Worm (Caenorhabditis elegans) whole organism, late embryonic: ENCODE results near the gene rhy-1.

ENCODE experiments used
- C08G9.2 ChIP-seq: sonication (generic microtip); optimal IDR thresholded peaks from 2 replicates; lab custom pipeline; 2016; ENCODE audit warnings: mild to moderate bottlenecking, missing genetic modification characterization, moderate library complexity, missing compliant biosample characterization
- F13H6.1 ChIP-seq: sonication (generic microtip); optimal IDR thresholded peaks from 2 replicates; lab custom pipeline; 2016; ENCODE audit warnings: missing genetic modification characterization, missing compliant biosample characterization
- K02D7.2 ChIP-seq: sonication (generic microtip); optimal IDR thresholded peaks from 2 replicates; lab custom pipeline; 2017; ENCODE audit warnings: mild to moderate bottlenecking, missing genetic modification characterization, missing compliant biosample characterization
- K09A11.1 ChIP-seq: sonication (generic microtip); optimal IDR thresholded peaks from 2 replicates; lab custom pipeline; 2017; ENCODE audit warnings: antibody characterized with exemption, mild to moderate bottlenecking, missing genetic modification characterization, missing compliant biosample characterization; ENCODE audit not compliant: insufficient read depth
- T23F11.4 ChIP-seq: fragments of 200-800 bp; sonication (Bioruptor generic); optimal IDR thresholded peaks from 2 replicates; lab custom pipeline; 2018; ENCODE audit warnings: mild to moderate bottlenecking, missing genetic modification characterization, missing compliant biosample characterization
- Y22D7AL.16 ChIP-seq: sonication (generic microtip); optimal IDR thresholded peaks from 2 replicates; lab custom pipeline; 2016; ENCODE audit warnings: missing genetic modification characterization, missing compliant biosample characterization
- ceh-14 ChIP-seq: sonication (generic microtip); optimal IDR thresholded peaks from 2 replicates; lab custom pipeline; 2016; ENCODE audit warnings: missing genotype, missing genetic modification characterization, missing compliant biosample characterization
- ceh-19 ChIP-seq: fragments of 200-800 bp; sonication (Bioruptor generic); optimal IDR thresholded peaks from 2 replicates; lab custom pipeline; 2018; ENCODE audit warnings: mild to moderate bottlenecking, missing genetic modification characterization, missing compliant biosample characterization
- ceh-22 ChIP-seq: sonication (generic microtip); optimal IDR thresholded peaks from 2 replicates; lab custom pipeline; 2017; ENCODE audit warnings: missing biosample characterization, missing genetic modification characterization
- ceh-24 ChIP-seq: sonication (generic microtip); optimal IDR thresholded peaks from 2 replicates; lab custom pipeline; 2016; ENCODE audit warnings: mild to moderate bottlenecking, missing genetic modification characterization, missing compliant biosample characterization
- ceh-30 ChIP-seq: fragments of 150-350 bp; optimal IDR thresholded peaks from 2 replicates; lab custom pipeline; 2014; ENCODE audit warnings: missing biosample characterization, missing genetic modification characterization
- ceh-34 ChIP-seq: sonication (generic microtip); optimal IDR thresholded peaks from 2 replicates; lab custom pipeline; 2016; ENCODE audit warnings: mild to moderate bottlenecking, missing genetic modification characterization, missing compliant biosample characterization
- ceh-48 ChIP-seq: sonication (generic microtip); optimal IDR thresholded peaks from 2 replicates; lab custom pipeline; 2016; ENCODE audit warnings: missing genetic modification characterization, inconsistent platforms, missing compliant biosample characterization
- ceh-9 ChIP-seq: sonication (generic microtip); optimal IDR thresholded peaks from 2 replicates; lab custom pipeline; 2016; ENCODE audit warnings: mild to moderate bottlenecking, missing genetic modification characterization, inconsistent platforms, missing compliant biosample characterization
- che-1 ChIP-seq: sonication (generic microtip); optimal IDR thresholded peaks from 2 replicates; lab custom pipeline; 2016; ENCODE audit warnings: mild to moderate bottlenecking, missing genetic modification characterization, missing compliant biosample characterization
- dmd-4 ChIP-seq: sonication (generic microtip); optimal IDR thresholded peaks from 2 replicates; lab custom pipeline; 2016; ENCODE audit warnings: borderline replicate concordance, missing genetic modification characterization, missing compliant biosample characterization
- elt-2 ChIP-seq: sonication (generic microtip); optimal IDR thresholded peaks from 2 replicates; lab custom pipeline; 2016; ENCODE audit warnings: missing genetic modification reagents, missing genetic modification characterization, missing compliant biosample characterization
- ets-4 ChIP-seq: sonication (generic microtip); optimal IDR thresholded peaks from 2 replicates; lab custom pipeline; 2016; ENCODE audit warnings: missing genetic modification characterization, missing compliant biosample characterization
- fax-1 ChIP-seq: sonication (generic microtip); optimal IDR thresholded peaks from 2 replicates; lab custom pipeline; 2016; ENCODE audit warnings: missing genotype, missing genetic modification characterization, missing compliant biosample characterization
- fkh-10 ChIP-seq: fragments of 150-350 bp; optimal IDR thresholded peaks from 2 replicates; lab custom pipeline; 2014; ENCODE audit warnings: missing biosample characterization, missing genetic modification reagents, missing genetic modification characterization
- fkh-6 ChIP-seq: sonication (generic microtip); optimal IDR thresholded peaks from 2 replicates; lab custom pipeline; 2016; ENCODE audit warnings: missing genetic modification characterization, missing compliant biosample characterization
- hlh-6 ChIP-seq: sonication (generic microtip); optimal IDR thresholded peaks from 2 replicates; lab custom pipeline; 2016; ENCODE audit warnings: missing genotype, missing genetic modification characterization, missing compliant biosample characterization
- hlh-8 ChIP-seq: sonication (generic microtip); optimal IDR thresholded peaks from 2 replicates; lab custom pipeline; 2016; ENCODE audit warnings: missing genotype, missing genetic modification characterization, missing compliant biosample characterization
- lim-6 ChIP-seq: sonication (generic microtip); optimal IDR thresholded peaks from 2 replicates; lab custom pipeline; 2016; ENCODE audit warnings: missing genetic modification characterization, missing compliant biosample characterization
- lin-11 ChIP-seq: fragments of 200-800 bp; sonication (Bioruptor generic); optimal IDR thresholded peaks from 2 replicates; lab custom pipeline; 2018; ENCODE audit warnings: mild to moderate bottlenecking, missing genetic modification characterization, missing compliant biosample characterization
- madf-2 ChIP-seq: sonication (generic microtip); optimal IDR thresholded peaks from 2 replicates; lab custom pipeline; 2017; ENCODE audit warnings: missing genetic modification characterization, missing compliant biosample characterization
- nfya-1 ChIP-seq: sonication (generic microtip); optimal IDR thresholded peaks from 2 replicates; lab custom pipeline; 2017; ENCODE audit warnings: missing genetic modification characterization, mild to moderate bottlenecking, missing compliant biosample characterization, antibody characterized with exemption, moderate library complexity
- nhr-11 ChIP-seq: fragments of 150-350 bp; optimal IDR thresholded peaks from 2 replicates; lab custom pipeline; 2014; ENCODE audit warnings: missing biosample characterization, missing genetic modification characterization
- npax-4 ChIP-seq: sonication (generic microtip); optimal IDR thresholded peaks from 2 replicates; lab custom pipeline; 2016; ENCODE audit warnings: missing genetic modification characterization, missing compliant biosample characterization
- pha-2 ChIP-seq: sonication (generic microtip); optimal IDR thresholded peaks from 2 replicates; lab custom pipeline; 2017; ENCODE audit warnings: mild to moderate bottlenecking, missing genetic modification characterization, missing compliant biosample characterization
- pha-4 ChIP-seq: fragments of 150-350 bp; optimal IDR thresholded peaks from 2 replicates; lab custom pipeline; 2018; ENCODE audit warnings: missing biosample characterization, missing genetic modification reagents, missing genetic modification characterization
- pqm-1 ChIP-seq: sonication (generic microtip); optimal IDR thresholded peaks from 2 replicates; lab custom pipeline; 2016; ENCODE audit warnings: missing genetic modification characterization, missing compliant biosample characterization
- pros-1 ChIP-seq: fragments of 150-350 bp; optimal IDR thresholded peaks from 2 replicates; lab custom pipeline; 2014; ENCODE audit warnings: missing biosample characterization, missing genetic modification reagents, missing genetic modification characterization
- ref-2 ChIP-seq: sonication (generic microtip); optimal IDR thresholded peaks from 2 replicates; lab custom pipeline; 2016; ENCODE audit warnings: missing genetic modification characterization, missing compliant biosample characterization
- sdc-2 ChIP-seq: sonication (generic microtip); optimal IDR thresholded peaks from 2 replicates; lab custom pipeline; 2016; ENCODE audit warnings: missing genotype, missing genetic modification characterization, missing compliant biosample characterization
- sox-2 ChIP-seq: fragments of 200-800 bp; sonication (Bioruptor generic); IDR thresholded peaks from 2 replicates; pipeline ENCODE4 v1.3.6; 2022; ENCODE audit warnings: missing genetic modification reagents, missing genetic modification characterization, missing compliant biosample characterization
- sox-4 ChIP-seq: sonication (generic microtip); optimal IDR thresholded peaks from 2 replicates; lab custom pipeline; 2017; ENCODE audit warnings: mild to moderate bottlenecking, missing genetic modification characterization, inconsistent platforms, missing compliant biosample characterization
- ttx-3 ChIP-seq: sonication (generic microtip); optimal IDR thresholded peaks from 2 replicates; lab custom pipeline; 2016; ENCODE audit warnings: missing genetic modification reagents, missing genetic modification characterization, missing compliant biosample characterization
- unc-3 ChIP-seq, 2 experiments: fragments of 200-800 bp in 1 of 2; sonication (Bioruptor generic) in 1 of 2; sonication (generic microtip) in 1 of 2; conservative IDR thresholded peaks in 1 of 2; optimal IDR thresholded peaks in 1 of 2; 2 replicates each; pipeline versions ENCODE4 v1.3.6 to Lab custom; 2016 to 2022; ENCODE audit warnings: missing compliant biosample characterization in 2 of 2, missing genetic modification characterization in 2 of 2, missing genetic modification reagents in 1 of 2
- unc-42 ChIP-seq: sonication (generic microtip); optimal IDR thresholded peaks from 2 replicates; lab custom pipeline; 2016; ENCODE audit warnings: missing genotype, missing genetic modification characterization, missing compliant biosample characterization
- zip-5 ChIP-seq: sonication (generic microtip); optimal IDR thresholded peaks from 2 replicates; lab custom pipeline; 2016; ENCODE audit warnings: missing genetic modification characterization, missing compliant biosample characterization
- ztf-16 ChIP-seq: sonication (generic microtip); optimal IDR thresholded peaks from 2 replicates; lab custom pipeline; 2017; ENCODE audit warnings: missing genetic modification characterization, missing compliant biosample characterization

The rhy-1 gene

DNA sequence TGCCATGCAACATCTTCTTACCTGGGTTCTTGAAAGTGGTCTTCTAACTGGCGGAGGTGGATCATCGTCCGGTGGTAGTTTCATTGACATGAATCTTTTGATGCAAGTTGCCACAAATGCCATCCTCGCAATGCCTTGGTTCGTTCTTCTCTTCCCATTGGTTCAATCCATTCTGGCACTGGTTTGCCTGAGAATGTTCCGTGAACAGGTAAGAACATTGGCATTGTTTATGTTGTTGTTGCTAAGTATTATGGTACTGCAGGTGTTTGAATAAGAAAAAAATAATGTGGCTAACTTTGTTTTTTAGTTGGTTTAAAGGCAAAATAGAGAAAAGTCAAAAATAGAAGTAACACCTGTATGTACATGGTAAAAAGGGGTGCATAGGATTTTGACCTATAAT lies 17.4 kb upstream of the rhy-1 start:
- no peak for TF ChIP-seq zip-5 (tag; lab: Kevin White, UChicago)
- no peak for TF ChIP-seq pros-1 (tag; lab: Kevin White, UChicago)
- TF ChIP-seq T23F11.4, result no peak
- no peak for TF ChIP-seq K09A11.1 (tag; lab: Kevin White, UChicago)
- no peak for TF ChIP-seq ceh-14 (tag; lab: Kevin White, UChicago)
- TF ChIP-seq C08G9.2 (tag; lab: Kevin White, UChicago), result no peak
- no peak for TF ChIP-seq ceh-30 (tag; lab: Kevin White, UChicago)
- TF ChIP-seq ceh-24, result no peak
- TF ChIP-seq nfya-1, result no peak
- no peak for TF ChIP-seq fax-1 (tag; lab: Kevin White, UChicago)
- TF ChIP-seq ceh-9 (tag; lab: Kevin White, UChicago), result no peak
- no peak for TF ChIP-seq pha-2
- no peak for TF ChIP-seq ceh-22 (tag; lab: Kevin White, UChicago)
- TF ChIP-seq pha-4, result no peak
- TF ChIP-seq ttx-3 (tag; lab: Kevin White, UChicago), result no peak
- no peak for TF ChIP-seq sox-2 (GFP tag; lab: Robert Waterston, UW)
- TF ChIP-seq K02D7.2 (tag; lab: Kevin White, UChicago), result no peak
- no peak for TF ChIP-seq fkh-6 (tag; lab: Kevin White, UChicago)
- TF ChIP-seq elt-2 (tag; lab: Kevin White, UChicago), result no peak
- no peak for TF ChIP-seq che-1 (tag; lab: Kevin White, UChicago)

DNA sequence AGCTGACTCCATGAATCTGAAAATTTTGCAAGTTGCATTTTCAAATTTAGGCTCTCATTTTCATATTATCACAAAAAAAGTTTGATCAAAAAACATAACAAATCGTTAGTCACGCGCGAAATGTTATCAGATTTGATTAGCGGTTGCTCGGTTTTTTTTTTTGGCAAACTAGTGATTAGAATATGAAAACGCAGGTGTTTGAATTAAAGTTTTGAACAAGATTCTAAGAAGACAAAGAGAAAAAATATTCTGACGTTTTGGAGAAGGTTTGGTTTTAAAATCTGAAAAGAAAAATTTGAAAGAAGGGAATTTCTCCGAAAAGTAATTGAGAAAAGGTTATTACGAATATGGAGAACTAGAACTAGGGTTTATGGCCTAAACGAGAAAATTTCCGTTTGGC lies 16.8 kb upstream of the rhy-1 start:
- TF ChIP-seq hlh-6 (no peak), ttx-3 (tag; lab: Kevin White, UChicago) (no peak), lin-11 (tag; lab: Kevin White, UChicago) (no peak), sox-4 (tag; lab: Kevin White, UChicago) (no peak), sdc-2 (tag; lab: Kevin White, UChicago) (no peak), K02D7.2 (tag; lab: Kevin White, UChicago) (no peak), C08G9.2 (tag; lab: Kevin White, UChicago) (no peak), T23F11.4 (no peak), pqm-1 (tag; lab: Kevin White, UChicago) (no peak), che-1 (tag; lab: Kevin White, UChicago) (no peak), fkh-10 (no peak), unc-3 (GFP tag; conservative IDR thresholded peaks at IDR 0.05; lab: Robert Waterston, UW) (no peak), unc-3 (tag; optimal IDR thresholded peaks at IDR 0.05; lab: Kevin White, UChicago) (no peak), ceh-34 (no peak)

DNA sequence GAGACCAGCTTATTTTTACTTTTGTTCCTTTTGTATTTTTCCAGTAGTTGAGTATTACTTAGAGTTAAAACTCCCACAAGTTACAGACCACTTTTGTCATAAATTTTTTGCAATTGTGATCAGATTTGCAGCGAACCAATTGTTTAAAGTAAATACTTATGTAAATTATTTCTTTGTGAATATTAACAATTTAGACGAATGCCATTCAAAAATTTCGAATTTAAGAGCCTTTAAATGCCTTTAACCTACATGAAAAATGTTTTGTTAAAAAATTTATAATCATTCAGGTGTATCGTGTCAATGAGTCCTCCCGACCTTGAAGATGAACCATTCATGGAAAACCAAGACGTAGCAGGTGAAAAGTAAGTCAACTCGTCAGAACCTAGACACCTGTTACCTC lies 15.2 kb upstream of the rhy-1 start, which contains the start of gene W07A12.4:
Gene W07A12.4, plus strand, starts transcription at position 301 of the 400 bp plus-strand sequence.
- TF ChIP-seq unc-3 (GFP tag; conservative IDR thresholded peaks at IDR 0.05; lab: Robert Waterston, UW) (no peak), unc-3 (tag; optimal IDR thresholded peaks at IDR 0.05; lab: Kevin White, UChicago) (no peak), ceh-9 (tag; lab: Kevin White, UChicago) (no peak), ceh-19 (no peak), hlh-8 (no peak), F13H6.1 (tag; lab: Kevin White, UChicago) (no peak), unc-42 (tag; lab: Kevin White, UChicago) (no peak), Y22D7AL.16 (no peak), nfya-1 (no peak), K09A11.1 (tag; lab: Kevin White, UChicago) (no peak)

- TF ChIP-seq C08G9.2 (tag; lab: Kevin White, UChicago), result no peak
- no peak for TF ChIP-seq fax-1 (tag; lab: Kevin White, UChicago)
- TF ChIP-seq sdc-2 (tag; lab: Kevin White, UChicago), result no peak
- no peak for TF ChIP-seq ttx-3 (tag; lab: Kevin White, UChicago)
- TF ChIP-seq madf-2 (tag; lab: Kevin White, UChicago), result no peak
- TF ChIP-seq nhr-11 (tag; lab: Kevin White, UChicago), result no peak
- no peak for TF ChIP-seq ets-4 (tag; lab: Kevin White, UChicago)
- TF ChIP-seq elt-2 (tag; lab: Kevin White, UChicago), result no peak
- no peak for TF ChIP-seq lin-11 (tag; lab: Kevin White, UChicago)
- no peak for TF ChIP-seq T23F11.4
- no peak for TF ChIP-seq ztf-16 (tag; lab: Kevin White, UChicago)
- no peak for TF ChIP-seq npax-4
- TF ChIP-seq dmd-4, result no peak
- no peak for TF ChIP-seq che-1 (tag; lab: Kevin White, UChicago)
- TF ChIP-seq lim-6 (tag; lab: Kevin White, UChicago), result no peak
- no peak for TF ChIP-seq sox-2 (GFP tag; lab: Robert Waterston, UW)
- no peak for TF ChIP-seq ceh-48 (tag; lab: Kevin White, UChicago)
- TF ChIP-seq ref-2 (tag; lab: Kevin White, UChicago), result no peak
These were observed 13.1 kb upstream of the rhy-1 start for ce11 chrII:9148079-9148478.
